Worm (Caenorhabditis elegans) whole organism, young adult: ENCODE data around the gene fbxb-106.
A peak's percentile ranks its signal among the peaks of the same experiment; 100 is the strongest.

Experiments used
- B0035.1 ChIP-seq: sonication (generic microtip); optimal IDR thresholded peaks from 2 replicates; lab custom pipeline; 2016; ENCODE audit warnings: missing genetic modification characterization, mild to moderate bottlenecking, missing compliant biosample characterization, missing genotype, missing genetic modification reagents
- D2030.7 ChIP-seq: fragments of 200-800 bp; sonication (Bioruptor generic); IDR thresholded peaks from 2 replicates; pipeline ENCODE4 v1.3.6; 2022; ENCODE audit warnings: missing genetic modification reagents, missing genetic modification characterization, missing compliant biosample characterization
- F10E7.11 ChIP-seq: sonication (generic microtip); optimal IDR thresholded peaks from 2 replicates; lab custom pipeline; 2017; ENCODE audit warnings: mild to moderate bottlenecking, missing genetic modification characterization, moderate library complexity, missing compliant biosample characterization
- F33H1.4 ChIP-seq: fragments of 200-800 bp; sonication (Bioruptor generic); IDR thresholded peaks from 2 replicates; pipeline ENCODE4 v1.3.6; 2022; ENCODE audit warnings: missing genetic modification reagents, missing genetic modification characterization, missing compliant biosample characterization
- F37B4.10 ChIP-seq: fragments of 200-800 bp; sonication (Bioruptor generic); IDR thresholded peaks from 2 replicates; pipeline ENCODE4 v1.3.6; 2022; ENCODE audit warnings: missing genetic modification characterization, missing compliant biosample characterization
- F52B5.7 ChIP-seq: sonication (generic microtip); optimal IDR thresholded peaks from 2 replicates; lab custom pipeline; 2016; ENCODE audit warnings: mild to moderate bottlenecking, missing genetic modification characterization, missing compliant biosample characterization
- F57A8.1 ChIP-seq: fragments of 200-800 bp; sonication (Bioruptor generic); optimal IDR thresholded peaks from 2 replicates; lab custom pipeline; 2018; ENCODE audit warnings: mild to moderate bottlenecking, missing genetic modification characterization, moderate library complexity, missing compliant biosample characterization
- K12H6.12 ChIP-seq: fragments of 200-800 bp; sonication (Bioruptor generic); optimal IDR thresholded peaks from 2 replicates; lab custom pipeline; 2018; ENCODE audit warnings: mild to moderate bottlenecking, missing genetic modification characterization, missing compliant biosample characterization
- Y53F4B.3 ChIP-seq: fragments of 200-800 bp; sonication (Bioruptor generic); IDR thresholded peaks from 2 replicates; pipeline ENCODE4 v1.3.6; 2022; ENCODE audit warnings: missing genetic modification reagents, missing genetic modification characterization, missing compliant biosample characterization
- Y53G8AR.9 ChIP-seq: fragments of 200-800 bp; sonication (Bioruptor generic); conservative IDR thresholded peaks from 2 replicates; pipeline ENCODE4 v1.3.6; 2022; ENCODE audit warnings: missing genetic modification reagents, missing genetic modification characterization, missing compliant biosample characterization
- Y79H2A.3 ChIP-seq: fragments of 200-800 bp; sonication (Bioruptor generic); conservative IDR thresholded peaks from 2 replicates; pipeline ENCODE4 v1.3.6; 2022; ENCODE audit warnings: missing genetic modification reagents, missing genetic modification characterization, missing compliant biosample characterization
- Y95B8A.8 ChIP-seq: fragments of 200-800 bp; sonication (Bioruptor generic); IDR thresholded peaks from 2 replicates; pipeline ENCODE4 v1.3.6; 2022; ENCODE audit warnings: missing genetic modification reagents, missing genetic modification characterization, missing compliant biosample characterization
- aptf-2 ChIP-seq: fragments of 200-800 bp; sonication (Bioruptor generic); conservative IDR thresholded peaks from 2 replicates; pipeline ENCODE4 v1.3.6; 2022; ENCODE audit warnings: missing genetic modification reagents, missing genetic modification characterization, missing compliant biosample characterization
- athp-1 ChIP-seq: sonication (generic microtip); optimal IDR thresholded peaks from 2 replicates; lab custom pipeline; 2017; ENCODE audit warnings: mild to moderate bottlenecking, missing genetic modification characterization, missing compliant biosample characterization
- attf-5 ChIP-seq: fragments of 200-800 bp; sonication (Bioruptor generic); optimal IDR thresholded peaks from 2 replicates; lab custom pipeline; 2018; ENCODE audit warnings: mild to moderate bottlenecking, missing genetic modification characterization, missing compliant biosample characterization
- bed-1 ChIP-seq: fragments of 200-800 bp; sonication (Bioruptor generic); IDR thresholded peaks from 2 replicates; pipeline ENCODE4 v1.3.6; 2022; ENCODE audit warnings: missing genetic modification reagents, missing genetic modification characterization, missing compliant biosample characterization
- die-1 ChIP-seq: sonication (generic microtip); optimal IDR thresholded peaks from 2 replicates; lab custom pipeline; 2016; ENCODE audit warnings: missing genotype, mild to moderate bottlenecking, missing genetic modification characterization, missing compliant biosample characterization
- dox-1 ChIP-seq: fragments of 200-800 bp; sonication (Bioruptor generic); IDR thresholded peaks from 2 replicates; pipeline ENCODE4 v1.3.6; 2022; ENCODE audit warnings: missing genetic modification reagents, missing genetic modification characterization, missing compliant biosample characterization
- efl-1 ChIP-seq: fragments of 150-350 bp; optimal IDR thresholded peaks from 2 replicates; lab custom pipeline; 2014; ENCODE audit warnings: missing biosample characterization, missing genetic modification reagents, missing genetic modification characterization
- egrh-3 ChIP-seq: fragments of 200-800 bp; sonication (Bioruptor generic); IDR thresholded peaks from 2 replicates; pipeline ENCODE4 v1.3.6; 2022; ENCODE audit warnings: missing genetic modification reagents, missing genetic modification characterization, missing compliant biosample characterization
- ekl-4 ChIP-seq: fragments of 200-800 bp; sonication (Bioruptor generic); IDR thresholded peaks from 2 replicates; pipeline ENCODE4 v1.3.6; 2022; ENCODE audit warnings: missing genetic modification reagents, missing genetic modification characterization, missing compliant biosample characterization
- him-1 ChIP-seq: sonication (generic microtip); optimal IDR thresholded peaks from 2 replicates; lab custom pipeline; 2016; ENCODE audit warnings: missing genotype, missing genetic modification reagents, missing genetic modification characterization, missing compliant biosample characterization
- hmg-1.2 ChIP-seq: fragments of 200-800 bp; sonication (Bioruptor generic); IDR thresholded peaks from 2 replicates; pipeline ENCODE4 v1.3.6; 2022; ENCODE audit warnings: missing genetic modification reagents, missing genetic modification characterization, missing compliant biosample characterization
- hmg-20 ChIP-seq: fragments of 200-800 bp; sonication (Bioruptor generic); IDR thresholded peaks from 2 replicates; pipeline ENCODE4 v1.3.6; 2022; ENCODE audit warnings: missing genetic modification reagents, missing genetic modification characterization, missing compliant biosample characterization
- hsf-1 ChIP-seq: fragments of 200-800 bp; sonication (Bioruptor generic); IDR thresholded peaks from 2 replicates; pipeline ENCODE4 v1.3.6; 2022; ENCODE audit warnings: missing genetic modification reagents, missing genetic modification characterization, missing compliant biosample characterization
- lag-1 ChIP-seq: fragments of 200-800 bp; sonication (Bioruptor generic); IDR thresholded peaks from 2 replicates; pipeline ENCODE4 v1.3.6; 2022; ENCODE audit warnings: missing genetic modification reagents, missing genetic modification characterization, missing compliant biosample characterization
- let-526 ChIP-seq: fragments of 200-800 bp; sonication (Bioruptor generic); IDR thresholded peaks from 2 replicates; pipeline ENCODE4 v1.3.6; 2022; ENCODE audit warnings: missing genetic modification reagents, missing genetic modification characterization, missing compliant biosample characterization
- lsl-1 ChIP-seq: fragments of 200-800 bp; sonication (Bioruptor generic); optimal IDR thresholded peaks from 2 replicates; lab custom pipeline; 2018; ENCODE audit warnings: mild to moderate bottlenecking, missing genetic modification characterization, moderate library complexity, missing compliant biosample characterization
- mcd-1 ChIP-seq: fragments of 200-800 bp; sonication (Bioruptor generic); IDR thresholded peaks from 2 replicates; pipeline ENCODE4 v1.3.6; 2022; ENCODE audit warnings: missing genetic modification reagents, missing genetic modification characterization, missing compliant biosample characterization
- mel-28 ChIP-seq: sonication (generic microtip); optimal IDR thresholded peaks from 2 replicates; lab custom pipeline; 2016; ENCODE audit warnings: borderline replicate concordance, mild to moderate bottlenecking, missing genetic modification characterization, missing compliant biosample characterization
- mxl-1 ChIP-seq: sonication (generic microtip); optimal IDR thresholded peaks from 2 replicates; lab custom pipeline; 2016; ENCODE audit warnings: missing genetic modification characterization, missing compliant biosample characterization
- nhr-80 ChIP-seq: sonication (generic microtip); optimal IDR thresholded peaks from 2 replicates; lab custom pipeline; 2016; ENCODE audit warnings: missing genetic modification characterization, missing compliant biosample characterization
- repo-1 ChIP-seq: sonication (generic microtip); optimal IDR thresholded peaks from 2 replicates; lab custom pipeline; 2017; ENCODE audit warnings: mild to moderate bottlenecking, missing genetic modification characterization, missing compliant biosample characterization
- snpc-4 ChIP-seq, 5 experiments: fragments of 150-350 bp in 1 of 5; sonication (generic microtip) in 4 of 5; optimal IDR thresholded peaks; 2 replicates each; lab custom pipeline; 2014 to 2018; ENCODE audit warnings: missing genetic modification characterization in 5 of 5, missing biosample characterization in 3 of 5, antibody characterized with exemption in 2 of 5, mild to moderate bottlenecking in 2 of 5, missing compliant biosample characterization in 2 of 5, missing genotype in 2 of 5, moderate library complexity in 2 of 5, missing genetic modification reagents in 1 of 5
- sptf-2 ChIP-seq: fragments of 200-800 bp; sonication (Bioruptor generic); optimal IDR thresholded peaks from 2 replicates; lab custom pipeline; 2018; ENCODE audit warnings: mild to moderate bottlenecking, missing genetic modification characterization, missing compliant biosample characterization
- xnd-1 ChIP-seq: sonication (generic microtip); optimal IDR thresholded peaks from 2 replicates; lab custom pipeline; 2016; ENCODE audit warnings: missing genotype, missing genetic modification reagents, missing genetic modification characterization, missing compliant biosample characterization
- zfh-2 ChIP-seq: fragments of 200-800 bp; sonication (Bioruptor generic); conservative IDR thresholded peaks from 2 replicates; pipeline ENCODE4 v1.3.6; 2022; ENCODE audit warnings: missing genetic modification reagents, missing genetic modification characterization, missing compliant biosample characterization
- zim-3 ChIP-seq: sonication (generic microtip); optimal IDR thresholded peaks from 2 replicates; lab custom pipeline; 2017; ENCODE audit warnings: mild to moderate bottlenecking, missing genetic modification characterization, moderate library complexity, missing compliant biosample characterization
- ztf-18 ChIP-seq: sonication (generic microtip); optimal IDR thresholded peaks from 2 replicates; lab custom pipeline; 2016; ENCODE audit warnings: missing genotype, mild to moderate bottlenecking, missing genetic modification characterization, missing compliant biosample characterization
- ztf-25 ChIP-seq: fragments of 200-800 bp; sonication (Bioruptor generic); IDR thresholded peaks from 2 replicates; pipeline ENCODE4 v1.3.6; 2022; ENCODE audit warnings: missing genetic modification reagents, missing genetic modification characterization, missing compliant biosample characterization
- ztf-6 ChIP-seq: fragments of 200-800 bp; sonication (Bioruptor generic); IDR thresholded peaks from 2 replicates; pipeline ENCODE4 v1.3.6; 2022; ENCODE audit warnings: missing genetic modification reagents, missing genetic modification characterization, missing compliant biosample characterization

fbxb-106 gene

ce11 chrII:2736938-2737337, 25.3 kb upstream of the fbxb-106 start (continued):
- TF ChIP-seq D2030.7 (GFP tag; lab: Robert Waterston, UW), result 0 out of 2 replicates have a peak, but pooled peaks have one; percentile 22
- no peak for TF ChIP-seq let-526
- TF ChIP-seq him-1 (tag; lab: Kevin White, UChicago), result no peak
- TF ChIP-seq ztf-18 (tag; lab: Kevin White, UChicago), result no peak
- no peak for TF ChIP-seq mel-28 (tag; lab: Kevin White, UChicago)
- TF ChIP-seq ekl-4 (GFP tag; lab: Robert Waterston, UW), result no peak
- no peak for TF ChIP-seq zim-3 (tag; lab: Kevin White, UChicago)
- TF ChIP-seq lag-1 (GFP tag; lab: Robert Waterston, UW), result no peak
- TF ChIP-seq hsf-1 (GFP tag; lab: Robert Waterston, UW), result no peak
- no peak for TF ChIP-seq xnd-1
- TF ChIP-seq Y53F4B.3 (GFP tag; lab: Robert Waterston, UW), result no peak

DNA sequence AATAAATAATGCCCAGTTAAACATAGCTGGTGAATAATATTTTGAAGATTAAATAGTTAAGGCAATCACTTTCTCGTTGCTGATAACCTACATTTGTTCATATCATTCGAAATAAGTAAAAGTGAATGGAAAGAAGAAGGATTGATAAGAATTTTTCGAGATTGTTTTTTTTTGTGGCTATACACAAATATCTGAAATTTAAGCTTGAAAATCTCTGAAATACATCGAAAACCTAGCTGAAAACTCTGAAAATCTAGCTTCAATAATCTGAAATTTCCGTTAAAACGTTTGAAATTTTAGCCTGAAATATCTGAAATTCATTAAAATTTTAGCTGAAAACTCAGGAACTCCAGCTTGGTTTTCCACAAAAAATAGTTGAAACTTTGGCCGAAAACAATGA, 22.6 kb upstream of the fbxb-106 start, which contains the start of gene T05A8.6:
Gene T05A8.6 (minus strand): TSS at position 101 of the 400 bp plus-strand sequence.
- TF ChIP-seq Y95B8A.8 (GFP tag; lab: Robert Waterston, UW), result no peak
- TF ChIP-seq Y53G8AR.9 (GFP tag; lab: Robert Waterston, UW), result no peak
- no peak for TF ChIP-seq F57A8.1
- TF ChIP-seq B0035.1, result no peak
- no peak for TF ChIP-seq die-1 (tag; lab: Kevin White, UChicago)

DNA sequence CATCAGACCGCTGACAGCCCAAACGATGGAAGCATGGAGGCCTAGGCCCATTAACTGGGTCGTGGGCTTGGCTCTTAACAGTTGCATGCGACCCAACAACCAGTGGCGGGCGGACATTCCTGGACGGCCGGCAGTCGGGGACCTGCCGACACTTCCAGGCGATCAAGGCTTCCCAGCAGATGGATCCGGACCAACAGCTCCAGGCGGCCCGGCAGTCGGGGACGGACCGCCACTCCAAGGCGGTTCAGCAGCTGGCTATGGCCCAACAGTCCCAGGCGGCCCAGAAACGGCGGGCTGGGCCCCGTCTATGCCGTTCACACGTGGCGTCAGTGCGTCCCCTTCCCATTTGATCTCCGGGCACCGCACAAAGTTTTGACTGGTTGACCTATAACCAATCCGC, 20.8 kb upstream of the fbxb-106 start:
- TF ChIP-seq F37B4.10 (GFP tag; lab: Robert Waterston, UW), result 0 out of 2 replicates have a peak, but pooled peaks have one; percentile 4
- TF ChIP-seq F57A8.1, result peak; percentile 29
- no peak for TF ChIP-seq repo-1
- peak; percentile 91 for TF ChIP-seq egrh-3 (GFP tag; lab: Robert Waterston, UW)
- TF ChIP-seq F52B5.7 (tag; lab: Kevin White, UChicago), result peak; percentile 52
- TF ChIP-seq bed-1 (GFP tag; lab: Robert Waterston, UW), result no peak
- peak; percentile 89 for TF ChIP-seq zfh-2 (GFP tag; lab: Robert Waterston, UW)
- TF ChIP-seq dox-1 (GFP tag; lab: Robert Waterston, UW), result 0 out of 2 replicates have a peak, but pooled peaks have one; percentile 9

DNA sequence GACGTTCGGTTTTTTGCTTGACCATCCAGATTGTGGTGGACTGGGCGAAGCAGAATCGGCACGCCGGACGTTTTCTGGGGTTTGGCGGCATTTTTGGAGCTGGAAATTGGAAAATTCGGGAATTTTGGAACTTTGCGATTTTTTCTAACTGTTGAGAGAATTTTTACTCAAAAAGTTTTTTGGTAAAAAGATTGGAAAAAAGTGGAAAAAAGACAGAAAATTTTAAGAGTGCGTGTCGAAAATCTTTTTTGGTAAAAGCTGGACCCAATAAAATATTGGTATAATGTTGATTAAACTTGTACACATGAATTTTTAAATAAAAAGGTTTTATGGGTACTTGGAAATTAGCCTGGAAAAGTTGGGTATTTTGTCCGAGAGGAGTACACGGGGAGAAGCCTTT, 20.0 kb upstream of the fbxb-106 start, which contains the start of gene T05A8.7:
Gene T05A8.7 (minus strand): TSS at position 101 of the 400 bp plus-strand sequence.
- TF ChIP-seq sptf-2 (GFP tag; lab: Kevin White, UChicago) (no peak), Y53G8AR.9 (GFP tag; lab: Robert Waterston, UW) (no peak)

- peak; percentile 23 for TF ChIP-seq K12H6.12 (tag; lab: Kevin White, UChicago)
- peak; percentile 57; the same call in 1 of the 2 replicates for TF ChIP-seq hmg-1.2 (GFP tag; lab: Robert Waterston, UW)
- TF ChIP-seq nhr-80 (tag; lab: Kevin White, UChicago), result no peak
- TF ChIP-seq lsl-1 (GFP tag; lab: Kevin White, UChicago), result no peak
- no peak for TF ChIP-seq efl-1 (GFP tag; lab: Kevin White, UChicago)
- TF ChIP-seq F10E7.11 (tag; lab: Kevin White, UChicago), result no peak
- TF ChIP-seq Y79H2A.3 (GFP tag; lab: Robert Waterston, UW), result no peak
- TF ChIP-seq aptf-2, result no peak
- TF ChIP-seq mcd-1 (GFP tag; lab: Robert Waterston, UW), result 0 out of 2 replicates have a peak, but pooled peaks have one; percentile 37
- TF ChIP-seq hmg-20 (GFP tag; lab: Robert Waterston, UW), result no peak
- TF ChIP-seq snpc-4 (GFP tag; optimal IDR thresholded peaks at IDR 0.05; lab: Kevin White, UChicago), result peak; percentile 57
- peak in 3 of 4 experiments; percentile 40 to 66 (median 52) for TF ChIP-seq snpc-4 (tag; optimal IDR thresholded peaks at IDR 0.05; lab: Kevin White, UChicago)
- no peak for TF ChIP-seq repo-1
- no peak for TF ChIP-seq mxl-1
- no peak for TF ChIP-seq athp-1
- no peak for TF ChIP-seq F33H1.4 (GFP tag; lab: Robert Waterston, UW)
- no peak for TF ChIP-seq ztf-25 (GFP tag; lab: Robert Waterston, UW)
- TF ChIP-seq attf-5 (GFP tag; lab: Kevin White, UChicago), result peak; percentile 2
- TF ChIP-seq D2030.7 (GFP tag; lab: Robert Waterston, UW), result no peak
- TF ChIP-seq ztf-6, result no peak
These were observed 14.1 kb upstream of the fbxb-106 start for ce11 chrII:2747956-2748621.
